Fruit fly (Drosophila melanogaster): ENCODE data around the gene Rbp4.

DNA sequence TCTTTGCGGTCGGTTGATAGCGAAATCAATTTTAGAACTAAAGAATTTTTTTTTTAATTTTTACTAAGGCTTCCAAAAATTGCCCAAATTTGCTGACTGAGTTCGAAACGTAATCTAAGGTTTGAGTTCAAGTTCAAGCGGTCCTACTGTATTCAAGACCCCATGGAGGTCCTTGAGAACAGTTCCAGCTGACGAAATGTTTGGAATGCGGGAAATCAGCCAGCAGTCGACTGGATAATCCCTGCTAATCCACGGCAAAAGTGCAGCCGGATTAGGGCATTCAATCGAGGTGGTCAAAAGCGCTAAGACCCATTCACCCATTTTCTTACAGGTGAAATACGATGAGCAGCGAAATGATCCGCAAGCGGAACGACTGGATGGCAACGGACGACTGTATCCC lies 44.5 kb upstream of the Rbp4 start, which contains the start of gene f-cup:
- TF ChIP-seq EcR (GFP tag; optimal IDR thresholded peaks at IDR 0.05), result no peak
- no peak for TF ChIP-seq CG13204 (GFP tag; optimal IDR thresholded peaks at IDR 0.05)
- no peak for TF ChIP-seq Pif1A (GFP tag; optimal IDR thresholded peaks at IDR 0.05)
- no peak for TF ChIP-seq CG17806 (tag; optimal IDR thresholded peaks at IDR 0.05)
- no peak for TF ChIP-seq CG34367 (tag; optimal IDR thresholded peaks at IDR 0.05)
- no peak for TF ChIP-seq CG32121 (GFP tag; IDR thresholded peaks at IDR 0.05)
- TF ChIP-seq CG9948 (tag; optimal IDR thresholded peaks at IDR 0.05), result no peak
- no peak for TF ChIP-seq CG14655 (GFP tag; optimal IDR thresholded peaks at IDR 0.05)
- TF ChIP-seq gl (tag; optimal IDR thresholded peaks at IDR 0.05), result no peak
- no peak for TF ChIP-seq CG10348 (GFP tag; IDR thresholded peaks at IDR 0.05)
- TF ChIP-seq CG12605 (GFP tag; IDR thresholded peaks at IDR 0.05), result no peak
- TF ChIP-seq Ets98B (GFP tag; IDR thresholded peaks at IDR 0.05), result no peak

Data from whole organism, pupa.